Worm (Caenorhabditis elegans) whole organism, young adult: ENCODE measurements around the gene Y45F10D.6.
A peak's percentile ranks its signal among the peaks of the same experiment; 100 is the strongest.

Source experiments
- B0019.2 ChIP-seq: fragments of 200-800 bp; sonication (Bioruptor generic); conservative IDR thresholded peaks from 2 replicates; pipeline ENCODE4 v1.3.6; 2022; ENCODE audit warnings: missing genetic modification reagents, missing genetic modification characterization, missing compliant biosample characterization
- B0261.1 ChIP-seq: sonication (generic microtip); optimal IDR thresholded peaks from 2 replicates; lab custom pipeline; 2016; ENCODE audit warnings: mild to moderate bottlenecking, missing genetic modification characterization, moderate library complexity, missing compliant biosample characterization
- B0336.3 ChIP-seq: fragments of 200-800 bp; sonication (Bioruptor generic); IDR thresholded peaks from 2 replicates; pipeline ENCODE4 v1.3.6; 2022; ENCODE audit warnings: missing genetic modification characterization, missing compliant biosample characterization
- C17E4.6 ChIP-seq: fragments of 200-800 bp; sonication (Bioruptor generic); IDR thresholded peaks from 2 replicates; pipeline ENCODE4 v1.3.6; 2022; ENCODE audit warnings: missing genetic modification reagents, missing genetic modification characterization, missing compliant biosample characterization
- D2030.7 ChIP-seq: fragments of 200-800 bp; sonication (Bioruptor generic); IDR thresholded peaks from 2 replicates; pipeline ENCODE4 v1.3.6; 2022; ENCODE audit warnings: missing genetic modification reagents, missing genetic modification characterization, missing compliant biosample characterization
- F33H1.4 ChIP-seq: fragments of 200-800 bp; sonication (Bioruptor generic); IDR thresholded peaks from 2 replicates; pipeline ENCODE4 v1.3.6; 2022; ENCODE audit warnings: missing genetic modification reagents, missing genetic modification characterization, missing compliant biosample characterization
- F55B11.4 ChIP-seq: sonication (generic microtip); optimal IDR thresholded peaks from 2 replicates; lab custom pipeline; 2016; ENCODE audit warnings: missing compliant biosample characterization, missing genetic modification characterization, borderline replicate concordance; ENCODE audit not compliant: insufficient read depth
- K12H6.12 ChIP-seq: fragments of 200-800 bp; sonication (Bioruptor generic); optimal IDR thresholded peaks from 2 replicates; lab custom pipeline; 2018; ENCODE audit warnings: mild to moderate bottlenecking, missing genetic modification characterization, missing compliant biosample characterization
- T07F8.4 ChIP-seq: sonication (generic microtip); optimal IDR thresholded peaks from 2 replicates; lab custom pipeline; 2016; ENCODE audit warnings: mild to moderate bottlenecking, missing genetic modification characterization, moderate library complexity, missing compliant biosample characterization
- Y53G8AR.9 ChIP-seq: fragments of 200-800 bp; sonication (Bioruptor generic); conservative IDR thresholded peaks from 2 replicates; pipeline ENCODE4 v1.3.6; 2022; ENCODE audit warnings: missing genetic modification reagents, missing genetic modification characterization, missing compliant biosample characterization
- Y67H2A.10 ChIP-seq: fragments of 200-800 bp; sonication (Bioruptor generic); conservative IDR thresholded peaks from 2 replicates; pipeline ENCODE4 v1.3.6; 2022; ENCODE audit warnings: missing genetic modification reagents, missing genetic modification characterization, missing compliant biosample characterization
- Y79H2A.3 ChIP-seq: fragments of 200-800 bp; sonication (Bioruptor generic); conservative IDR thresholded peaks from 2 replicates; pipeline ENCODE4 v1.3.6; 2022; ENCODE audit warnings: missing genetic modification reagents, missing genetic modification characterization, missing compliant biosample characterization
- Y95B8A.8 ChIP-seq: fragments of 200-800 bp; sonication (Bioruptor generic); IDR thresholded peaks from 2 replicates; pipeline ENCODE4 v1.3.6; 2022; ENCODE audit warnings: missing genetic modification reagents, missing genetic modification characterization, missing compliant biosample characterization
- ZK185.1 ChIP-seq: sonication (generic microtip); optimal IDR thresholded peaks from 2 replicates; lab custom pipeline; 2016; ENCODE audit warnings: mild to moderate bottlenecking, missing genetic modification characterization, missing compliant biosample characterization; ENCODE audit not compliant: poor library complexity, severe bottlenecking
- aptf-2 ChIP-seq: fragments of 200-800 bp; sonication (Bioruptor generic); conservative IDR thresholded peaks from 2 replicates; pipeline ENCODE4 v1.3.6; 2022; ENCODE audit warnings: missing genetic modification reagents, missing genetic modification characterization, missing compliant biosample characterization
- athp-1 ChIP-seq: sonication (generic microtip); optimal IDR thresholded peaks from 2 replicates; lab custom pipeline; 2017; ENCODE audit warnings: mild to moderate bottlenecking, missing genetic modification characterization, missing compliant biosample characterization
- attf-6 ChIP-seq: fragments of 200-800 bp; sonication (Bioruptor generic); IDR thresholded peaks from 2 replicates; pipeline ENCODE4 v1.3.6; 2022; ENCODE audit warnings: missing genetic modification reagents, missing genetic modification characterization, missing compliant biosample characterization
- bed-1 ChIP-seq: fragments of 200-800 bp; sonication (Bioruptor generic); IDR thresholded peaks from 2 replicates; pipeline ENCODE4 v1.3.6; 2022; ENCODE audit warnings: missing genetic modification reagents, missing genetic modification characterization, missing compliant biosample characterization
- bed-2 ChIP-seq: fragments of 200-800 bp; sonication (Bioruptor generic); IDR thresholded peaks from 2 replicates; pipeline ENCODE4 v1.3.6; 2022; ENCODE audit warnings: missing genetic modification reagents, missing genetic modification characterization, missing compliant biosample characterization
- ceh-79 ChIP-seq: sonication (generic microtip); optimal IDR thresholded peaks from 2 replicates; lab custom pipeline; 2017; ENCODE audit warnings: mild to moderate bottlenecking, missing genetic modification characterization, missing compliant biosample characterization
- ceh-91 ChIP-seq: fragments of 200-800 bp; sonication (Bioruptor generic); IDR thresholded peaks from 2 replicates; pipeline ENCODE4 v1.3.6; 2022; ENCODE audit warnings: missing genetic modification reagents, missing genetic modification characterization, missing compliant biosample characterization
- chd-7 ChIP-seq: sonication (generic microtip); optimal IDR thresholded peaks from 2 replicates; lab custom pipeline; 2016; ENCODE audit warnings: mild to moderate bottlenecking, missing genetic modification characterization, moderate library complexity, missing compliant biosample characterization
- dox-1 ChIP-seq: fragments of 200-800 bp; sonication (Bioruptor generic); IDR thresholded peaks from 2 replicates; pipeline ENCODE4 v1.3.6; 2022; ENCODE audit warnings: missing genetic modification reagents, missing genetic modification characterization, missing compliant biosample characterization
- dpff-1 ChIP-seq: sonication (generic microtip); optimal IDR thresholded peaks from 2 replicates; lab custom pipeline; 2017; ENCODE audit warnings: mild to moderate bottlenecking, missing genetic modification characterization, missing compliant biosample characterization
- dpl-1 ChIP-seq: fragments of 150-350 bp; optimal IDR thresholded peaks from 2 replicates; lab custom pipeline; 2014; ENCODE audit warnings: missing biosample characterization, missing genetic modification reagents, missing genetic modification characterization
- egrh-3 ChIP-seq: fragments of 200-800 bp; sonication (Bioruptor generic); IDR thresholded peaks from 2 replicates; pipeline ENCODE4 v1.3.6; 2022; ENCODE audit warnings: missing genetic modification reagents, missing genetic modification characterization, missing compliant biosample characterization
- ets-4 ChIP-seq: fragments of 200-800 bp; sonication (Bioruptor generic); optimal IDR thresholded peaks from 2 replicates; lab custom pipeline; 2018; ENCODE audit warnings: mild to moderate bottlenecking, missing genetic modification characterization, missing compliant biosample characterization
- gei-17 ChIP-seq: fragments of 200-800 bp; sonication (Bioruptor generic); optimal IDR thresholded peaks from 2 replicates; lab custom pipeline; 2018; ENCODE audit warnings: mild to moderate bottlenecking, missing genetic modification characterization, missing compliant biosample characterization
- hmg-1.2 ChIP-seq: fragments of 200-800 bp; sonication (Bioruptor generic); IDR thresholded peaks from 2 replicates; pipeline ENCODE4 v1.3.6; 2022; ENCODE audit warnings: missing genetic modification reagents, missing genetic modification characterization, missing compliant biosample characterization
- lag-1 ChIP-seq: fragments of 200-800 bp; sonication (Bioruptor generic); IDR thresholded peaks from 2 replicates; pipeline ENCODE4 v1.3.6; 2022; ENCODE audit warnings: missing genetic modification reagents, missing genetic modification characterization, missing compliant biosample characterization
- lin-40 ChIP-seq: sonication (generic microtip); optimal IDR thresholded peaks from 2 replicates; lab custom pipeline; 2016; ENCODE audit warnings: missing genetic modification characterization, mild to moderate bottlenecking, missing compliant biosample characterization, missing genotype, missing genetic modification reagents
- lsl-1 ChIP-seq: fragments of 200-800 bp; sonication (Bioruptor generic); optimal IDR thresholded peaks from 2 replicates; lab custom pipeline; 2018; ENCODE audit warnings: mild to moderate bottlenecking, missing genetic modification characterization, moderate library complexity, missing compliant biosample characterization
- madf-3 ChIP-seq: fragments of 200-800 bp; sonication (Bioruptor generic); IDR thresholded peaks from 2 replicates; pipeline ENCODE4 v1.3.6; 2022; ENCODE audit warnings: missing genetic modification reagents, missing genetic modification characterization, missing compliant biosample characterization
- madf-8 ChIP-seq: fragments of 200-800 bp; sonication (Bioruptor generic); conservative IDR thresholded peaks from 2 replicates; pipeline ENCODE4 v1.3.6; 2022; ENCODE audit warnings: missing genetic modification reagents, missing genetic modification characterization, missing compliant biosample characterization
- mxl-1 ChIP-seq: sonication (generic microtip); optimal IDR thresholded peaks from 2 replicates; lab custom pipeline; 2016; ENCODE audit warnings: missing genetic modification characterization, missing compliant biosample characterization
- nfyb-1 ChIP-seq: fragments of 200-800 bp; sonication (Bioruptor generic); IDR thresholded peaks from 2 replicates; pipeline ENCODE4 v1.3.6; 2022; ENCODE audit warnings: missing genetic modification reagents, missing genetic modification characterization, missing compliant biosample characterization
- nhr-179 ChIP-seq: sonication (generic microtip); optimal IDR thresholded peaks from 2 replicates; lab custom pipeline; 2016; ENCODE audit warnings: mild to moderate bottlenecking, missing genetic modification characterization, missing compliant biosample characterization
- pbrm-1 ChIP-seq: fragments of 200-800 bp; sonication (Bioruptor generic); IDR thresholded peaks from 2 replicates; pipeline ENCODE4 v1.3.6; 2022; ENCODE audit warnings: missing genetic modification reagents, missing genetic modification characterization, missing compliant biosample characterization
- pha-4 ChIP-seq: fragments of 150-350 bp; sonication (generic microtip); optimal IDR thresholded peaks from 2 replicates; lab custom pipeline; 2014; ENCODE audit warnings: missing biosample characterization, missing genetic modification reagents, missing genetic modification characterization
- repo-1 ChIP-seq: sonication (generic microtip); optimal IDR thresholded peaks from 2 replicates; lab custom pipeline; 2017; ENCODE audit warnings: mild to moderate bottlenecking, missing genetic modification characterization, missing compliant biosample characterization
- rpc-1 ChIP-seq, 2 experiments: fragments of 150-350 bp in 1 of 2; sonication (generic microtip) in 1 of 2; optimal IDR thresholded peaks; 2 replicates each; lab custom pipeline; 2014 to 2018; ENCODE audit warnings: missing biosample characterization in 1 of 2, missing genetic modification characterization in 1 of 2, missing genetic modification reagents in 1 of 2, missing genotype in 1 of 2
- snpc-1.1 ChIP-seq: sonication (generic microtip); optimal IDR thresholded peaks from 2 replicates; lab custom pipeline; 2017; ENCODE audit warnings: missing genetic modification characterization, mild to moderate bottlenecking, missing compliant biosample characterization, antibody characterized with exemption, moderate library complexity, missing genotype, missing genetic modification reagents; ENCODE audit not compliant: insufficient read depth
- snpc-4 ChIP-seq, 5 experiments: fragments of 150-350 bp in 1 of 5; sonication (generic microtip) in 4 of 5; optimal IDR thresholded peaks; 2 replicates each; lab custom pipeline; 2014 to 2018; ENCODE audit warnings: missing genetic modification characterization in 5 of 5, missing biosample characterization in 3 of 5, antibody characterized with exemption in 2 of 5, mild to moderate bottlenecking in 2 of 5, missing compliant biosample characterization in 2 of 5, missing genotype in 2 of 5, moderate library complexity in 2 of 5, missing genetic modification reagents in 1 of 5
- unc-130 ChIP-seq: sonication (generic microtip); optimal IDR thresholded peaks from 2 replicates; lab custom pipeline; 2016; ENCODE audit warnings: missing genetic modification reagents, missing genetic modification characterization, missing compliant biosample characterization
- unc-62 ChIP-seq: fragments of 150-350 bp; optimal IDR thresholded peaks from 2 replicates; lab custom pipeline; 2014; ENCODE audit warnings: missing biosample characterization, missing genetic modification reagents, missing genetic modification characterization
- ztf-18 ChIP-seq: sonication (generic microtip); optimal IDR thresholded peaks from 2 replicates; lab custom pipeline; 2016; ENCODE audit warnings: missing genotype, mild to moderate bottlenecking, missing genetic modification characterization, missing compliant biosample characterization
- ztf-22 ChIP-seq: fragments of 200-800 bp; sonication (Bioruptor generic); optimal IDR thresholded peaks from 2 replicates; lab custom pipeline; 2018; ENCODE audit warnings: mild to moderate bottlenecking, missing genetic modification characterization, moderate library complexity, missing compliant biosample characterization
- ztf-28 ChIP-seq: fragments of 200-800 bp; sonication (Bioruptor generic); IDR thresholded peaks from 2 replicates; pipeline ENCODE4 v1.3.6; 2022; ENCODE audit warnings: missing genetic modification reagents, missing genetic modification characterization, missing compliant biosample characterization

Y45F10D.6 gene

ce11 chrIV:13788652-13789051, 9.1 kb downstream of the Y45F10D.6 start, which contains the start of the genes sas-6 and Y45F10D.7:
Gene sas-6 (minus strand): TSS chrIV:13788731.
Gene Y45F10D.7 (plus strand): TSS chrIV:13788907.
- peak; percentile 6 for TF ChIP-seq rpc-1 (optimal IDR thresholded peaks at IDR 0.05; lab: Kevin White, UChicago)
- no peak for TF ChIP-seq rpc-1 (tag; optimal IDR thresholded peaks at IDR 0.05; lab: Kevin White, UChicago)
- TF ChIP-seq dpff-1 (tag; lab: Kevin White, UChicago) = no peak
- no peak for TF ChIP-seq snpc-1.1
- TF ChIP-seq attf-6 (GFP tag; lab: Robert Waterston, UW) = peak; percentile 88
- TF ChIP-seq T07F8.4 (tag; lab: Kevin White, UChicago) = no peak
- TF ChIP-seq unc-62 = no peak
- TF ChIP-seq chd-7 = no peak
- no peak for TF ChIP-seq bed-1 (GFP tag; lab: Robert Waterston, UW)
- TF ChIP-seq C17E4.6 (GFP tag; lab: Robert Waterston, UW) = no peak
- TF ChIP-seq B0019.2 = peak; percentile 33; the same call in 1 of the 2 replicates
- TF ChIP-seq hmg-1.2 = peak; percentile 38; the same call in 1 of the 2 replicates
- no peak for TF ChIP-seq B0261.1 (tag; lab: Kevin White, UChicago)
- TF ChIP-seq unc-130 (GFP tag; lab: Kevin White, UChicago) = no peak
- TF ChIP-seq ZK185.1 (tag; lab: Kevin White, UChicago) = peak; percentile 36
- TF ChIP-seq pbrm-1 (GFP tag; lab: Robert Waterston, UW) = peak; percentile 34; the same call in 1 of the 2 replicates
- TF ChIP-seq aptf-2 (GFP tag; lab: Robert Waterston, UW) = no peak
- TF ChIP-seq dox-1 (GFP tag; lab: Robert Waterston, UW) = peak; percentile 68
- no peak for TF ChIP-seq ceh-79 (tag; lab: Kevin White, UChicago)
- no peak for TF ChIP-seq ets-4
- no peak for TF ChIP-seq ztf-28 (GFP tag; lab: Robert Waterston, UW)
- TF ChIP-seq pha-4 = peak; percentile 27
- TF ChIP-seq nhr-179 = no peak
- no peak for TF ChIP-seq K12H6.12
- no peak for TF ChIP-seq madf-3 (GFP tag; lab: Robert Waterston, UW)
- peak; percentile 80 for TF ChIP-seq dpl-1 (GFP tag; lab: Kevin White, UChicago)
- TF ChIP-seq lag-1 (GFP tag; lab: Robert Waterston, UW) = no peak
- no peak for TF ChIP-seq ztf-22
- peak; percentile 31; the same call in 1 of the 2 replicates for TF ChIP-seq ceh-91
- peak; percentile 73 for TF ChIP-seq snpc-4 (GFP tag; optimal IDR thresholded peaks at IDR 0.05; lab: Kevin White, UChicago)
- TF ChIP-seq snpc-4 (tag; optimal IDR thresholded peaks at IDR 0.05; lab: Kevin White, UChicago) = peak in 3 of 4 experiments; percentile 89 to 93 (median 89)
- TF ChIP-seq egrh-3 (GFP tag; lab: Robert Waterston, UW) = no peak
- TF ChIP-seq lin-40 (tag; lab: Kevin White, UChicago) = peak; percentile 6
- TF ChIP-seq madf-8 (GFP tag; lab: Robert Waterston, UW) = no peak
- TF ChIP-seq Y79H2A.3 = no peak
- TF ChIP-seq Y95B8A.8 = no peak
- no peak for TF ChIP-seq bed-2 (GFP tag; lab: Robert Waterston, UW)
- TF ChIP-seq lsl-1 (GFP tag; lab: Kevin White, UChicago) = peak; percentile 91
- TF ChIP-seq ztf-18 (tag; lab: Kevin White, UChicago) = peak; percentile 23
- TF ChIP-seq athp-1 = no peak
- TF ChIP-seq nfyb-1 (GFP tag; lab: Robert Waterston, UW) = no peak
- no peak for TF ChIP-seq F55B11.4 (tag; lab: Kevin White, UChicago)
- no peak for TF ChIP-seq B0336.3 (GFP tag; lab: Robert Waterston, UW)
- TF ChIP-seq mxl-1 (tag; lab: Kevin White, UChicago) = no peak
- TF ChIP-seq gei-17 (GFP tag; lab: Kevin White, UChicago) = no peak
- TF ChIP-seq F33H1.4 (GFP tag; lab: Robert Waterston, UW) = peak; percentile 68
- TF ChIP-seq repo-1 = no peak
- TF ChIP-seq Y53G8AR.9 (GFP tag; lab: Robert Waterston, UW) = no peak
- TF ChIP-seq Y67H2A.10 (GFP tag; lab: Robert Waterston, UW) = no peak
- TF ChIP-seq D2030.7 = peak; percentile 46; the same call in 1 of the 2 replicates
